Fruit fly (Drosophila melanogaster) whole organism, embryonic: ENCODE data around the gene mat.

ENCODE experiments used
- Abd-B ChIP-seq: fragments of 200-800 bp; sonication (Bioruptor generic); optimal IDR thresholded peaks from 2 replicates; lab custom pipeline; 2018; ENCODE audit warnings: missing biosample characterization, mild to moderate bottlenecking, missing genetic modification characterization, moderate library complexity
- Atf-2 ChIP-seq: fragments of 200-800 bp; sonication (Bioruptor generic); optimal IDR thresholded peaks from 2 replicates; lab custom pipeline; 2016; ENCODE audit warnings: missing biosample characterization, missing genetic modification characterization
- C15 ChIP-seq: fragments of 200-800 bp; sonication (Bioruptor generic); IDR thresholded peaks from 3 replicates; pipeline ENCODE4 v1.3.6; 2022; ENCODE audit warnings: missing biosample characterization, missing genetic modification characterization
- CG10366 ChIP-seq: fragments of 200-800 bp; sonication (Bioruptor generic); IDR thresholded peaks from 2 replicates; pipeline ENCODE4 v1.3.6; 2022; ENCODE audit warnings: missing biosample characterization, missing genetic modification characterization
- CG10565 ChIP-seq: fragments of 200-800 bp; sonication (Bioruptor generic); optimal IDR thresholded peaks from 3 replicates; lab custom pipeline; 2016; ENCODE audit warnings: missing biosample characterization, mild to moderate bottlenecking, missing genetic modification characterization
- CG10959 ChIP-seq: fragments of 200-800 bp; sonication (Bioruptor generic); IDR thresholded peaks from 2 replicates; pipeline ENCODE4 v1.3.6; 2022; ENCODE audit warnings: missing biosample characterization, missing genetic modification characterization
- CG12219 ChIP-seq: fragments of 200-800 bp; sonication (Bioruptor generic); optimal IDR thresholded peaks from 3 replicates; lab custom pipeline; 2018; ENCODE audit warnings: missing biosample characterization, mild to moderate bottlenecking, missing genetic modification characterization
- CG1233 ChIP-seq: fragments of 200-800 bp; sonication (Bioruptor generic); optimal IDR thresholded peaks from 4 replicates; lab custom pipeline; 2018; ENCODE audit warnings: missing biosample characterization, mild to moderate bottlenecking, missing genetic modification characterization
- CG12391 ChIP-seq: fragments of 200-800 bp; sonication (Bioruptor generic); optimal IDR thresholded peaks from 3 replicates; lab custom pipeline; 2018; ENCODE audit warnings: missing biosample characterization, mild to moderate bottlenecking, missing genetic modification characterization, moderate library complexity
- CG14710 ChIP-seq: fragments of 200-800 bp; sonication (Bioruptor generic); optimal IDR thresholded peaks from 3 replicates; lab custom pipeline; 2019; ENCODE audit warnings: missing biosample characterization, mild to moderate bottlenecking, missing genetic modification characterization, moderate library complexity
- CG15073 ChIP-seq: fragments of 200-800 bp; sonication (Bioruptor generic); optimal IDR thresholded peaks from 2 replicates; lab custom pipeline; 2016; ENCODE audit warnings: missing biosample characterization, missing genetic modification characterization
- CG16779 ChIP-seq: fragments of 200-800 bp; sonication (Bioruptor generic); IDR thresholded peaks from 2 replicates; pipeline ENCODE4 v1.3.6; 2022; ENCODE audit warnings: missing biosample characterization, missing genetic modification characterization
- CG17568 ChIP-seq: fragments of 200-800 bp; sonication (Bioruptor generic); optimal IDR thresholded peaks from 2 replicates; lab custom pipeline; 2018; ENCODE audit warnings: missing biosample characterization, mild to moderate bottlenecking, missing genetic modification characterization, moderate library complexity
- CG1832 ChIP-seq: fragments of 200-800 bp; sonication (Bioruptor generic); optimal IDR thresholded peaks from 2 replicates; lab custom pipeline; 2017; ENCODE audit warnings: missing biosample characterization, mild to moderate bottlenecking, missing genetic modification characterization, inconsistent platforms
- CG18599 ChIP-seq: fragments of 200-800 bp; sonication (Bioruptor generic); optimal IDR thresholded peaks from 3 replicates; lab custom pipeline; 2017; ENCODE audit warnings: missing biosample characterization, missing genetic modification characterization, mild to moderate bottlenecking, moderate library complexity, missing genetic modification reagents
- CG2202 ChIP-seq: fragments of 200-800 bp; sonication (Bioruptor generic); optimal IDR thresholded peaks from 2 replicates; lab custom pipeline; 2018; ENCODE audit warnings: missing biosample characterization, mild to moderate bottlenecking, missing genetic modification characterization
- CG31365 ChIP-seq: fragments of 200-800 bp; sonication (Bioruptor generic); optimal IDR thresholded peaks from 2 replicates; lab custom pipeline; 2018; ENCODE audit warnings: missing biosample characterization, mild to moderate bottlenecking, missing genetic modification characterization
- CG3847 ChIP-seq: fragments of 200-800 bp; sonication (Bioruptor generic); IDR thresholded peaks from 2 replicates; pipeline ENCODE4 v1.3.6; 2022; ENCODE audit warnings: missing biosample characterization, missing genetic modification characterization
- CG4404 ChIP-seq: fragments of 200-800 bp; sonication (Bioruptor generic); IDR thresholded peaks from 2 replicates; pipeline ENCODE4 v1.3.6; 2022; ENCODE audit warnings: missing biosample characterization, missing genetic modification characterization
- CG6689 ChIP-seq: fragments of 200-800 bp; sonication (Bioruptor generic); IDR thresholded peaks from 2 replicates; pipeline ENCODE4 v1.3.6; 2022; ENCODE audit warnings: missing biosample characterization, missing genetic modification characterization
- Chrac-16 ChIP-seq: fragments of 200-800 bp; sonication (Bioruptor generic); optimal IDR thresholded peaks from 3 replicates; lab custom pipeline; 2016; ENCODE audit warnings: missing biosample characterization, missing genetic modification characterization
- Dip3 ChIP-seq: fragments of 200-800 bp; sonication (Bioruptor generic); optimal IDR thresholded peaks from 3 replicates; lab custom pipeline; 2016; ENCODE audit warnings: missing biosample characterization, missing genetic modification characterization
- Doc3 ChIP-seq: fragments of 200-800 bp; sonication (Bioruptor generic); IDR thresholded peaks from 3 replicates; pipeline ENCODE4 v1.3.6; 2022; ENCODE audit warnings: missing biosample characterization, missing genetic modification characterization; ENCODE audit not compliant: partially characterized antibody
- Dp ChIP-seq: fragments of 200-800 bp; sonication (Bioruptor generic); optimal IDR thresholded peaks from 2 replicates; lab custom pipeline; 2018; ENCODE audit warnings: missing biosample characterization, mild to moderate bottlenecking, missing genetic modification characterization, moderate library complexity
- Drgx ChIP-seq: fragments of 200-800 bp; sonication (Bioruptor generic); IDR thresholded peaks from 2 replicates; pipeline ENCODE4 v1.3.6; 2022; ENCODE audit warnings: missing biosample characterization, missing genetic modification characterization
- E2f1 ChIP-seq: fragments of 200-800 bp; sonication (Bioruptor generic); IDR thresholded peaks from 2 replicates; pipeline ENCODE4 v1.3.6; 2022; ENCODE audit warnings: missing biosample characterization, missing genetic modification characterization
- H15 ChIP-seq: fragments of 200-800 bp; sonication (Bioruptor generic); IDR thresholded peaks from 3 replicates; pipeline ENCODE4 v1.3.6; 2022; ENCODE audit warnings: missing biosample characterization, missing genetic modification characterization
- HLH3B ChIP-seq: fragments of 200-800 bp; sonication (Bioruptor generic); IDR thresholded peaks from 2 replicates; pipeline ENCODE4 v1.3.6; 2022; ENCODE audit warnings: missing biosample characterization, missing genetic modification characterization
- Hey ChIP-seq: fragments of 200-800 bp; sonication (Bioruptor generic); optimal IDR thresholded peaks from 3 replicates; lab custom pipeline; 2018; ENCODE audit warnings: missing biosample characterization, mild to moderate bottlenecking, missing genetic modification characterization
- HmgZ ChIP-seq: fragments of 200-800 bp; sonication (Bioruptor generic); optimal IDR thresholded peaks from 2 replicates; lab custom pipeline; 2018; ENCODE audit warnings: missing biosample characterization, mild to moderate bottlenecking, missing genetic modification characterization
- Med ChIP-seq: fragments of 200-800 bp; sonication (Bioruptor generic); peaks from one replicate; lab custom pipeline; 2016; ENCODE audit warnings: missing biosample characterization, missing genetic modification characterization, mild to moderate bottlenecking, inconsistent platforms, moderate library complexity
- Nf-YA ChIP-seq: fragments of 200-800 bp; sonication (Bioruptor generic); IDR thresholded peaks from 2 replicates; pipeline ENCODE4 v1.3.6; 2022; ENCODE audit warnings: missing biosample characterization, missing genetic modification characterization
- Nf-YC ChIP-seq: fragments of 200-800 bp; optimal IDR thresholded peaks from 3 replicates; lab custom pipeline; 2019; ENCODE audit warnings: missing biosample characterization, mild to moderate bottlenecking, missing genetic modification characterization, moderate library complexity
- Scr ChIP-seq: fragments of 200-800 bp; sonication (Bioruptor generic); IDR thresholded peaks from 2 replicates; pipeline ENCODE4 v1.3.6; 2022; ENCODE audit warnings: missing biosample characterization, missing genetic modification characterization; ENCODE audit not compliant: partially characterized antibody
- Six4 ChIP-seq: fragments of 200-800 bp; sonication (Bioruptor generic); optimal IDR thresholded peaks from 2 replicates; lab custom pipeline; 2016; ENCODE audit warnings: missing biosample characterization, missing genetic modification characterization
- Vsx1 ChIP-seq: fragments of 200-800 bp; sonication (Bioruptor generic); optimal IDR thresholded peaks from 2 replicates; lab custom pipeline; 2017; ENCODE audit warnings: missing biosample characterization, mild to moderate bottlenecking, missing genetic modification characterization, missing genetic modification reagents
- ac ChIP-seq: fragments of 200-800 bp; sonication (Bioruptor generic); optimal IDR thresholded peaks from 3 replicates; lab custom pipeline; 2017; ENCODE audit warnings: missing biosample characterization, mild to moderate bottlenecking, missing genetic modification characterization
- bbx ChIP-seq: fragments of 200-800 bp; sonication (Bioruptor generic); IDR thresholded peaks from 2 replicates; pipeline ENCODE4 v1.3.6; 2022; ENCODE audit warnings: missing biosample characterization, missing genetic modification characterization; ENCODE audit not compliant: partially characterized antibody
- ewg ChIP-seq: fragments of 200-800 bp; sonication (Bioruptor generic); optimal IDR thresholded peaks from 3 replicates; lab custom pipeline; 2017; ENCODE audit warnings: mild to moderate bottlenecking, missing biosample characterization, missing genetic modification reagents, missing genetic modification characterization
- gsb-n ChIP-seq: fragments of 200-800 bp; sonication (Bioruptor generic); optimal IDR thresholded peaks from 3 replicates; lab custom pipeline; 2018; ENCODE audit warnings: missing biosample characterization, mild to moderate bottlenecking, missing genetic modification characterization
- gt ChIP-seq: fragments of 200-800 bp; sonication (Bioruptor generic); IDR thresholded peaks from 2 replicates; pipeline ENCODE4 v1.3.6; 2022; ENCODE audit warnings: missing biosample characterization, missing genetic modification characterization
- rib ChIP-seq: fragments of 200-800 bp; sonication (Bioruptor generic); IDR thresholded peaks from 2 replicates; pipeline ENCODE4 v1.3.6; 2022; ENCODE audit warnings: missing biosample characterization, missing genetic modification characterization
- salm ChIP-seq: fragments of 200-800 bp; sonication (Bioruptor generic); optimal IDR thresholded peaks from 2 replicates; lab custom pipeline; 2018; ENCODE audit warnings: missing biosample characterization, mild to moderate bottlenecking, missing genetic modification characterization
- ssp ChIP-seq: fragments of 200-800 bp; sonication (Bioruptor generic); IDR thresholded peaks from 2 replicates; pipeline ENCODE4 v1.3.6; 2022; ENCODE audit warnings: missing biosample characterization, missing genetic modification characterization
- tna ChIP-seq: fragments of 200-800 bp; sonication (Bioruptor generic); IDR thresholded peaks from 2 replicates; pipeline ENCODE4 v1.3.6; 2022; ENCODE audit warnings: missing biosample characterization, missing genetic modification characterization; ENCODE audit not compliant: partially characterized antibody
- trh ChIP-seq: fragments of 200-800 bp; sonication (Bioruptor generic); optimal IDR thresholded peaks from 2 replicates; lab custom pipeline; 2016; ENCODE audit warnings: missing biosample characterization, missing genetic modification characterization
- twi ChIP-seq: fragments of 200-800 bp; optimal IDR thresholded peaks from 2 replicates; lab custom pipeline; 2019; ENCODE audit warnings: missing biosample characterization, mild to moderate bottlenecking, missing genetic modification characterization, moderate library complexity
- wdn ChIP-seq: fragments of 200-800 bp; sonication (Bioruptor generic); IDR thresholded peaks from 2 replicates; pipeline ENCODE4 v1.3.6; 2022; ENCODE audit warnings: missing biosample characterization, missing genetic modification characterization

The mat gene

dm6 chr3L:857063-858015 is 45.4 kb upstream of the mat start, which contains the start of gene dpr20 (continued):
- TF ChIP-seq CG6689 (GFP tag; lab: Robert Waterston, UW) = peak; percentile 73
- TF ChIP-seq H15 (GFP tag; lab: Robert Waterston, UW) = peak; percentile 82
- peak; percentile 73 for TF ChIP-seq CG12219 (GFP tag; lab: Kevin White, UChicago)
- TF ChIP-seq ewg (GFP tag; lab: Kevin White, UChicago) = peak; percentile 55
- TF ChIP-seq twi (tag; lab: Kevin White, UChicago) = peak; percentile 28
- peak; percentile 98 for TF ChIP-seq Med (GFP tag; lab: Kevin White, UChicago)
- peak; percentile 72 for TF ChIP-seq CG12391 (tag; lab: Kevin White, UChicago)
- TF ChIP-seq trh (GFP tag; lab: Kevin White, UChicago) = no peak
- TF ChIP-seq rib (GFP tag; lab: Robert Waterston, UW) = peak; percentile 79
- peak; percentile 26 for TF ChIP-seq CG17568
- peak; percentile 83 for TF ChIP-seq E2f1 (GFP tag; lab: Robert Waterston, UW)
- TF ChIP-seq HLH3B = peak; percentile 88
- TF ChIP-seq Nf-YA (GFP tag; lab: Robert Waterston, UW) = peak; percentile 63; the same call in 1 of the 2 replicates
- peak; percentile 34 for TF ChIP-seq CG1233 (GFP tag; lab: Kevin White, UChicago)
- peak; percentile 60 for TF ChIP-seq Abd-B (GFP tag; lab: Kevin White, UChicago)
- no peak for TF ChIP-seq CG1832
- TF ChIP-seq CG3847 (GFP tag; lab: Robert Waterston, UW) = peak; percentile 79
- peak; percentile 44 for TF ChIP-seq Six4 (GFP tag; lab: Kevin White, UChicago)
- peak; percentile 10 for TF ChIP-seq CG2202
- peak; percentile 57; the same call in 1 of the 2 replicates for TF ChIP-seq CG4404 (GFP tag; lab: Robert Waterston, UW)
- peak; percentile 65 for TF ChIP-seq HmgZ
- TF ChIP-seq CG15073 (GFP tag; lab: Kevin White, UChicago) = no peak
- TF ChIP-seq tna (GFP tag; lab: Robert Waterston, UW) = no peak
- peak; percentile 32 for TF ChIP-seq Nf-YC
- no peak for TF ChIP-seq Doc3 (GFP tag; lab: Robert Waterston, UW)
- peak; percentile 94 for TF ChIP-seq CG18599
- TF ChIP-seq CG31365 (tag; lab: Kevin White, UChicago) = peak; percentile 93
- TF ChIP-seq gsb-n = peak; percentile 15
- peak; percentile 14 for TF ChIP-seq Hey (tag; lab: Kevin White, UChicago)
- no peak for TF ChIP-seq CG10565 (GFP tag; lab: Kevin White, UChicago)
- peak; percentile 64 for TF ChIP-seq ssp (GFP tag; lab: Robert Waterston, UW)
- TF ChIP-seq Vsx1 (GFP tag; lab: Kevin White, UChicago) = peak; percentile 2
- peak; percentile 7 for TF ChIP-seq ac (GFP tag; lab: Kevin White, UChicago)
- peak; percentile 75 for TF ChIP-seq Chrac-16
- TF ChIP-seq salm = no peak
- TF ChIP-seq CG16779 (GFP tag; lab: Robert Waterston, UW) = peak; percentile 84
- TF ChIP-seq C15 = peak; percentile 77; the same call in 2 of the 3 replicates
- TF ChIP-seq Dp (GFP tag; lab: Kevin White, UChicago) = no peak
- peak; percentile 72 for TF ChIP-seq Dip3 (GFP tag; lab: Kevin White, UChicago)
- TF ChIP-seq Scr = no peak
- peak; percentile 87 for TF ChIP-seq wdn (GFP tag; lab: Robert Waterston, UW)
- no peak for TF ChIP-seq bbx (GFP tag; lab: Robert Waterston, UW)
- peak; percentile 36 for TF ChIP-seq CG10959 (GFP tag; lab: Robert Waterston, UW)
- peak; percentile 89 for TF ChIP-seq CG10366 (GFP tag; lab: Robert Waterston, UW)
- peak; percentile 17; the same call in 1 of the 2 replicates for TF ChIP-seq gt (GFP tag; lab: Robert Waterston, UW)
- TF ChIP-seq Drgx (GFP tag; lab: Robert Waterston, UW) = peak; percentile 92
- peak; percentile 39 for TF ChIP-seq Atf-2 (GFP tag; lab: Kevin White, UChicago)
- TF ChIP-seq CG14710 (tag; lab: Kevin White, UChicago) = peak; percentile 19
